Worm (Caenorhabditis elegans) whole organism, early embryonic: Measurements from ENCODE around the gene zipt-15.

ENCODE experiments used
- B0310.2 ChIP-seq: sonication (generic microtip); optimal IDR thresholded peaks from 2 replicates; lab custom pipeline; 2016; ENCODE audit warnings: mild to moderate bottlenecking, missing genetic modification characterization, missing compliant biosample characterization
- ama-1 ChIP-seq: fragments of 150-350 bp; optimal IDR thresholded peaks from 2 replicates; lab custom pipeline; 2014
- ceh-36 ChIP-seq: sonication (generic microtip); optimal IDR thresholded peaks from 2 replicates; lab custom pipeline; 2016; ENCODE audit warnings: missing genetic modification characterization, inconsistent platforms, missing compliant biosample characterization
- flt-1 ChIP-seq: fragments of 200-800 bp; sonication (Bioruptor generic); IDR thresholded peaks from 2 replicates; pipeline ENCODE4 v1.3.6; 2022; ENCODE audit warnings: missing genetic modification characterization, missing compliant biosample characterization
- hmbx-1 ChIP-seq: sonication (generic microtip); optimal IDR thresholded peaks from 2 replicates; lab custom pipeline; 2016; ENCODE audit warnings: mild to moderate bottlenecking, missing genetic modification characterization, missing compliant biosample characterization
- hmg-4 ChIP-seq: fragments of 200-800 bp; sonication (Bioruptor generic); optimal IDR thresholded peaks from 2 replicates; lab custom pipeline; 2018; ENCODE audit warnings: mild to moderate bottlenecking, missing genetic modification characterization, missing compliant biosample characterization
- hnd-1 ChIP-seq: sonication (generic microtip); optimal IDR thresholded peaks from 2 replicates; lab custom pipeline; 2016; ENCODE audit warnings: missing genetic modification characterization, missing compliant biosample characterization
- scrt-1 ChIP-seq: fragments of 200-800 bp; sonication (Bioruptor generic); IDR thresholded peaks from 2 replicates; pipeline ENCODE4 v1.3.6; 2022; ENCODE audit warnings: missing genetic modification characterization, missing compliant biosample characterization
- sea-1 ChIP-seq: fragments of 200-800 bp; sonication (Bioruptor generic); conservative IDR thresholded peaks from 2 replicates; pipeline ENCODE4 v1.3.6; 2022; ENCODE audit warnings: missing genetic modification characterization, missing compliant biosample characterization
- tbx-37 ChIP-seq: fragments of 200-800 bp; sonication (Bioruptor generic); conservative IDR thresholded peaks from 2 replicates; pipeline ENCODE4 v1.3.6; 2022; ENCODE audit warnings: missing genetic modification reagents, missing genetic modification characterization, missing compliant biosample characterization
- tra-4 ChIP-seq: sonication (generic microtip); optimal IDR thresholded peaks from 2 replicates; lab custom pipeline; 2017; ENCODE audit warnings: missing genetic modification characterization, missing compliant biosample characterization

DNA sequence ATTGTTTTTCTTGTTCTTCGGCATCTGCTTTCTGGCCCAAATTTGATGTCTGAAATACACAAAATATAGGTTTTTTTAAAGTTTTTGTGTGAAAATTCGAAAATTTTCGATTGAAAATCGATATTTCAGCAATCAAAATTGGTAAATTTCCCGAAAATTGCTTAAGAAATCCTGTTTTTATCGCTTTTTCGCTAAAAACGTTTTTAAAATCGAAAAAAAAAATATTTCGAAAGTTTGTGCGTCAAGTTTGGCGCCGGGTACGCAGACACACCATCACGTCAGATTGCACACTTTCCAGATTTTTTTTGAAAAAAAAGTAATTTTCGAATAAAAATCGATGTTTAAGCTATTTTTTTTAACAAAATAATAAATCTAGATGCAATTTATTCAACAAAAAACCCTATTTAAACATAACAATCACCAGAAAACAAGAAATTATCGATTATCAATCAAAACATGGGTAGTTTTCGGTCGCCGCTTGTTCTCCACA lies 29.3 kb downstream of the zipt-15 start, which contains the start of gene skr-18:
- TF ChIP-seq ama-1 (lab: Kevin White, UChicago) (no peak), B0310.2 (tag; lab: Kevin White, UChicago) (no peak), hmbx-1 (tag; lab: Kevin White, UChicago) (no peak), hmg-4 (GFP tag; lab: Kevin White, UChicago) (no peak), sea-1 (GFP tag; lab: Robert Waterston, UW) (no peak), tra-4 (no peak), flt-1 (GFP tag; lab: Robert Waterston, UW) (no peak), ceh-36 (no peak), hnd-1 (tag; lab: Kevin White, UChicago) (no peak), scrt-1 (GFP tag; lab: Robert Waterston, UW) (no peak), tbx-37 (GFP tag; lab: Robert Waterston, UW) (no peak)
